Worm (Caenorhabditis elegans) whole organism, L4/young adult: ENCODE data around the gene R02D5.7.

Experiments used
- dao-5 ChIP-seq: sonication (generic microtip); optimal IDR thresholded peaks from 2 replicates; lab custom pipeline; 2016; ENCODE audit warnings: missing genotype, missing genetic modification characterization, moderate library complexity, missing compliant biosample characterization
- him-1 ChIP-seq: sonication (generic microtip); optimal IDR thresholded peaks from 2 replicates; lab custom pipeline; 2016; ENCODE audit warnings: missing genotype, missing genetic modification reagents, missing genetic modification characterization, missing compliant biosample characterization

ce11 chrV:14496446-14496845 is 15.1 kb upstream of the R02D5.7 start:
- no peak for TF ChIP-seq dao-5 (tag; lab: Kevin White, UChicago)
- TF ChIP-seq him-1 (tag; lab: Kevin White, UChicago), result no peak
